Worm (Caenorhabditis elegans): ENCODE measurements around the gene flr-4.

The flr-4 gene

DNA sequence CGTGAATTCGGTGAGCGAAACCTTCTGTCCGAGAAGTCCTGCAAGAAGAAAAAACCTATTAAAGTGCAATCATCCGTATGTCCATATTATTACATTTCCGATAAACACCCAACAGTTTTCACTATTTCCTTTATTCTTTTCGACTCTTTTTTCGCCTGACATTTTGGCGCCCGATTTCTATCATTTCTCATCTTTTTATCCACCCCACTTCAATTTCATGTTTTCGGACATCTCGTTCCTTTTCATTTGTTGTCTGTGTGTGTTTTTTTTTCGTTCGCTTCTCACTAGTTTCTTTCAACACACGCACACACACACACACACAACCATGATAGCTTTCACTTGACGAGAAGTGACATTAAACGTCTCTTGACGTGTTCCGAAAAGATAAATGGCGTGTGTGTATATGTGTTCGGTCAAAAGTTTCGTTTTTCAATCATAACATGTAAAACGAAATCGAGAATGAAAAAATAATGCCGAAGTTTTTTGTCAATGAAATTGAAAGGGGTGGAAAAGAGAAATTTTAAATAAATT lies 15.8 kb downstream of the flr-4 start (continued):
- no peak for TF ChIP-seq skn-1 (tag; optimal IDR thresholded peaks at IDR 0.05)
- no peak for TF ChIP-seq dmd-9 (GFP tag; IDR thresholded peaks at IDR 0.05)
- peak in 1 of 2 experiments; percentile 93 for TF ChIP-seq unc-62 (GFP tag; optimal IDR thresholded peaks at IDR 0.05 in 1 of 2)
- TF ChIP-seq unc-62 (tag; optimal IDR thresholded peaks at IDR 0.05) = no peak
- TF ChIP-seq F49E8.2 (tag; optimal IDR thresholded peaks at IDR 0.05; ENCODE audit: borderline replicate concordance) = no peak
- TF ChIP-seq mep-1 (tag; optimal IDR thresholded peaks at IDR 0.05) = no peak
- no peak for TF ChIP-seq attf-4 (tag; optimal IDR thresholded peaks at IDR 0.05)
- TF ChIP-seq lin-1 (GFP tag; IDR thresholded peaks at IDR 0.05) = no peak
- TF ChIP-seq ztf-11 (tag; optimal IDR thresholded peaks at IDR 0.05) = no peak
- TF ChIP-seq jun-1 (tag; optimal IDR thresholded peaks at IDR 0.05) = no peak
- TF ChIP-seq php-3 (GFP tag; IDR thresholded peaks at IDR 0.05) = no peak
- TF ChIP-seq mdt-29 (GFP tag; IDR thresholded peaks at IDR 0.05) = no peak
- TF ChIP-seq arid-1 (GFP tag; conservative IDR thresholded peaks at IDR 0.05) = no peak
- TF ChIP-seq zfp-3 (GFP tag; conservative IDR thresholded peaks at IDR 0.05) = no peak
- TF ChIP-seq ama-1 (optimal IDR thresholded peaks at IDR 0.05) = no peak
- TF ChIP-seq ztf-7 (tag; optimal IDR thresholded peaks at IDR 0.05) = no peak
- 0 out of 2 replicates have a peak, but pooled peaks have one; percentile 23 for TF ChIP-seq ctbp-1 (GFP tag; IDR thresholded peaks at IDR 0.05)
- TF ChIP-seq F26F4.8 (GFP tag; conservative IDR thresholded peaks at IDR 0.05) = no peak
- TF ChIP-seq lin-15B (tag; optimal IDR thresholded peaks at IDR 0.05) = no peak
- TF ChIP-seq pha-4 (GFP tag; IDR thresholded peaks at IDR 0.05) = no peak
- TF ChIP-seq pha-4 (tag; optimal IDR thresholded peaks at IDR 0.05) = no peak
- no peak for TF ChIP-seq Y105C5A.15 (GFP tag; IDR thresholded peaks at IDR 0.05)
- no peak for TF ChIP-seq snpc-4 (tag; optimal IDR thresholded peaks at IDR 0.05)
- TF ChIP-seq lin-13 (GFP tag; optimal IDR thresholded peaks at IDR 0.05) = no peak
- TF ChIP-seq aha-1 (tag) = peak; percentile 15
- no peak for TF ChIP-seq set-16 (GFP tag; IDR thresholded peaks at IDR 0.05)
- TF ChIP-seq spr-3 (GFP tag; optimal IDR thresholded peaks at IDR 0.05) = no peak

DNA sequence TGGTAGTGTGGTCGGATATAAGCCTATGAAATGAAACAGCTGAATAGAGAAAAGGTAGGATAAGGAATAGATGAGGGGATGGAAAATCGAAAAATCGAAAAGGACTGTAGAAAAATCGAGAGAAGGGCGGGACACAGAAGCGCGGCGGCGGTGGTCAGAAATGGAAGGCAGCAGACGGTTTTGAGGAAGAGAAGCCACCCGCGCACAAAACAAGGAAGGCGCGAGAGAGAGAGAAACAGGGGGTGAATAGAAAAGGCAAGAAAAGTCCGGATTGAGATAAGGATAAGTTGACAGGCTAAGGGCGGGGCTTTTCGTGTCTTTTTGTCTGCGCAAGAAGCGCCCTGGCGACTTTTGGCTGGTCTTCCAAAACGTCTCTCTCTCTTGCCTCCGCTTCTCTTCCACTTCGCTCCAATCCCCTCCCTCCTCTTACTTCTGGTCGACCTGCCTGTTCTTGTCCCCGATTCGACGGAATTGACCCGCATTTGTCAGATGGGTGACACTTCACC lies 18.6 kb downstream of the flr-4 start, which contains the start of gene mlt-9:
Gene mlt-9 (minus strand): TSS at position 51 of the 506 bp plus-strand sequence.
- TF ChIP-seq hlh-11 (tag; optimal IDR thresholded peaks at IDR 0.05) = peak; percentile 6
- TF ChIP-seq nhr-76 (tag; optimal IDR thresholded peaks at IDR 0.05) = no peak
- TF ChIP-seq hmg-1.1 (GFP tag; IDR thresholded peaks at IDR 0.05) = 0 out of 2 replicates have a peak, but pooled peaks have one; percentile 10
- TF ChIP-seq egl-27 (tag; optimal IDR thresholded peaks at IDR 0.05) = no peak

DNA sequence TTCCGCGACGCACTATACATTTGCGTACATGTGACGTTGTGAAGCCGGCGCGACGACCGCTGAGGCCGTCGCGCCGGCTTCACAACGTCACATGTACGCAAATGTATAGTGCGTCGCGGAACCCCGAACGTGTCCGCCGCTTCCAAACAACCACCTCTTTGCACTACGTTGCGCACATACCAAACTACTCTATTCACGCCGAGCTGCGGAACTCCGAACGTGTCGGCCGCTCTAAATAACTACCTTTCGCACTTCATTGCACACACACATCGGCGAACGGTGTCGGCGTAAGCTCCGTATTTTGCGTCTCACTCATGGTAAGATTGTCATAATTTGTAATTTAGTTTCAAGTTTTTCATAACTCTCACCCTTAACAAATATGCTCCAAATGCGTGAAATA lies 23.0 kb downstream of the flr-4 start:
- TF ChIP-seq unc-62 (GFP tag; optimal IDR thresholded peaks at IDR 0.05 in 1 of 2) (peak in 1 of 2 experiments; percentile 88), unc-62 (tag; optimal IDR thresholded peaks at IDR 0.05) (no peak), nhr-6 (tag; optimal IDR thresholded peaks at IDR 0.05) (no peak)

DNA sequence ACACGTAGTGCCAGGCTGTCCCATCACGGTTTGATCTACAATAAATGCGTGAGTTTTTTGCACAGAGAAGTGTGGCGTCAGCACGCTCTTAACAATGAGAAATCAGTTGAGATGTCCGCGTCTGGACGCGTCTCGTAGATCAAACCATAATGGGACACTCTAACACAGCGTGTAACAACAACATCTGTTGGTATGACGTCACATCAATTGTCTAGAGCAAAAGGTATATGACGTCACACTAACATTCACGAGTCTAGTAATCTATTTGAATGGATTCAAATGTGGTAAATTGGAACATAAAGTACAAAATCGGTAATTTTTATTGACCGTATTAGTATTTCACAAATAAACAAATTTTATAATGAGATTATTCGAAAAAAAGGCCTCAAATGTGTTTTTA lies 26.6 kb downstream of the flr-4 start:
- TF ChIP-seq unc-62 (GFP tag; optimal IDR thresholded peaks at IDR 0.05 in 1 of 2) = peak in 1 of 2 experiments; percentile 1
- TF ChIP-seq unc-62 (tag; optimal IDR thresholded peaks at IDR 0.05) = no peak
- no peak for TF ChIP-seq ceh-62 (tag; optimal IDR thresholded peaks at IDR 0.05)
- no peak for TF ChIP-seq ama-1 (optimal IDR thresholded peaks at IDR 0.05)

DNA sequence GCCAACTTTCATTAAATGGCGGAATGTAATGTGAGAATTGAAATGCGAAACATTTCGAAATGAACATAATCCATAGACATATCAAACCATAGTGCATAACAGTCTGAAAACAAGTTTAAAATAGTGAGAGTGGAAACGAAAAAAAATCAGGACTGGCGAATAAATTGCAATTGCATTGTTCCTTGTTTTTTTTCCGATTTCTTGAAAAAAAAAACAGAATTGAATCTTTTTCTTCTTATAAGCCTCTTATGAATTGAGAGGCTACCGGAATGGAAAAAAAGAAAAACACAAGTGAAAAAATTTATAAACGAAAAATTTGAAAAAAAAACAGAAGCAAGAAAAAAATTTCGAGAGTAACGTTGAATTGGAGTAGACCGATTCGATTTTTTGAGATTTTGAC lies 27.3 kb downstream of the flr-4 start, which contains the start of gene R07D5.2:
Gene R07D5.2 (minus strand): TSS at position 101 of the 400 bp plus-strand sequence.
- TF ChIP-seq hlh-11 (tag; optimal IDR thresholded peaks at IDR 0.05) (no peak), daf-12 (tag; optimal IDR thresholded peaks at IDR 0.05) (no peak), lir-3 (tag; optimal IDR thresholded peaks at IDR 0.05) (no peak), lin-1 (GFP tag; IDR thresholded peaks at IDR 0.05) (no peak), spr-3 (GFP tag; optimal IDR thresholded peaks at IDR 0.05) (no peak), F49E8.2 (tag; optimal IDR thresholded peaks at IDR 0.05; ENCODE audit: borderline replicate concordance) (no peak), ZK337.2 (GFP tag; IDR thresholded peaks at IDR 0.05) (no peak), zip-2 (tag; optimal IDR thresholded peaks at IDR 0.05) (no peak), nhr-11 (tag; optimal IDR thresholded peaks at IDR 0.05) (no peak), ceh-82 (tag; optimal IDR thresholded peaks at IDR 0.05) (no peak), pqm-1 (tag; optimal IDR thresholded peaks at IDR 0.05) (no peak), ctbp-1 (GFP tag; IDR thresholded peaks at IDR 0.05) (no peak)

All from whole organism, L4 larva.